Worm (Caenorhabditis elegans) whole organism, midembryonic: ENCODE data around the gene nduc-2.

Experiments
- T22C8.4 ChIP-seq: fragments of 200-800 bp; sonication (Bioruptor generic); IDR thresholded peaks from 2 replicates; pipeline ENCODE4 v1.3.6; 2022; ENCODE audit warnings: missing genetic modification characterization, missing compliant biosample characterization
- flt-1 ChIP-seq: fragments of 200-800 bp; sonication (Bioruptor generic); IDR thresholded peaks from 2 replicates; pipeline ENCODE4 v1.3.6; 2022; ENCODE audit warnings: missing genetic modification characterization, missing compliant biosample characterization
- klf-2 ChIP-seq: fragments of 200-800 bp; sonication (Bioruptor generic); conservative IDR thresholded peaks from 2 replicates; pipeline ENCODE4 v1.3.6; 2022; ENCODE audit warnings: missing genetic modification reagents, missing genetic modification characterization, missing compliant biosample characterization
- med-1 ChIP-seq: sonication (generic microtip); optimal IDR thresholded peaks from 2 replicates; lab custom pipeline; 2017; ENCODE audit warnings: missing genetic modification characterization, mild to moderate bottlenecking, missing compliant biosample characterization, antibody characterized with exemption, missing genetic modification reagents; ENCODE audit not compliant: insufficient read depth
- tab-1 ChIP-seq: fragments of 200-800 bp; sonication (Bioruptor generic); IDR thresholded peaks from 2 replicates; pipeline ENCODE4 v1.3.6; 2022; ENCODE audit warnings: missing genetic modification characterization, missing compliant biosample characterization
- ztf-23 ChIP-seq: fragments of 200-800 bp; sonication (Bioruptor generic); IDR thresholded peaks from 2 replicates; pipeline ENCODE4 v1.3.6; 2022; ENCODE audit warnings: missing genetic modification reagents, missing genetic modification characterization, missing compliant biosample characterization
- ztf-29 ChIP-seq: fragments of 200-800 bp; sonication (Bioruptor generic); IDR thresholded peaks from 2 replicates; pipeline ENCODE4 v1.3.6; 2022; ENCODE audit warnings: missing genetic modification reagents, missing genetic modification characterization, missing compliant biosample characterization

- TF ChIP-seq med-1 (GFP tag; lab: Kevin White, UChicago) (no peak), klf-2 (no peak), flt-1 (GFP tag; lab: Robert Waterston, UW) (no peak), ztf-23 (GFP tag; lab: Robert Waterston, UW) (no peak), tab-1 (GFP tag; lab: Robert Waterston, UW) (no peak), T22C8.4 (GFP tag; lab: Robert Waterston, UW) (no peak), ztf-29 (GFP tag; lab: Robert Waterston, UW) (no peak)
Observed at ce11 chrIII:2832483-2832882, 45.8 kb downstream of the nduc-2 start, which contains the start of gene Y71H2AM.29.
